Fruit fly (Drosophila melanogaster) whole organism, embryonic: ENCODE data around the gene CG10584.

Source experiments
- CG12769 ChIP-seq: fragments of 200-800 bp; sonication (Bioruptor generic); optimal IDR thresholded peaks from 2 replicates; lab custom pipeline; 2019; ENCODE audit warnings: missing biosample characterization, mild to moderate bottlenecking, missing genetic modification characterization, moderate library complexity
- CG16779 ChIP-seq: fragments of 200-800 bp; sonication (Bioruptor generic); IDR thresholded peaks from 2 replicates; pipeline ENCODE4 v1.3.6; 2022; ENCODE audit warnings: missing biosample characterization, missing genetic modification characterization
- CG9609 ChIP-seq: fragments of 200-800 bp; sonication (Bioruptor generic); optimal IDR thresholded peaks from 3 replicates; lab custom pipeline; 2016; ENCODE audit warnings: missing biosample characterization, missing genetic modification characterization
- ab ChIP-seq: fragments of 200-800 bp; sonication (Bioruptor generic); optimal IDR thresholded peaks from 2 replicates; lab custom pipeline; 2016; ENCODE audit warnings: missing biosample characterization, missing genetic modification characterization
- bsh ChIP-seq, 2 experiments: fragments of 200-800 bp; sonication (Bioruptor generic); optimal IDR thresholded peaks; 2 replicates each; lab custom pipeline; 2017 to 2018; ENCODE audit warnings: mild to moderate bottlenecking in 2 of 2, missing biosample characterization in 2 of 2, missing genetic modification characterization in 2 of 2, moderate library complexity in 1 of 2
- dpn ChIP-seq, 2 experiments: fragments of 200-800 bp; sonication (Bioruptor generic); optimal IDR thresholded peaks; 3 replicates each; lab custom pipeline; 2016; ENCODE audit warnings: missing biosample characterization in 2 of 2, missing genetic modification characterization in 2 of 2
- ind ChIP-seq: fragments of 200-800 bp; sonication (Bioruptor generic); optimal IDR thresholded peaks from 3 replicates; lab custom pipeline; 2016; ENCODE audit warnings: missing biosample characterization, missing genetic modification characterization

- TF ChIP-seq ab (GFP tag; lab: Kevin White, UChicago) (no peak), CG9609 (no peak), bsh (GFP tag; optimal IDR thresholded peaks at IDR 0.05; lab: Kevin White, UChicago) (no peak), dpn (GFP tag; optimal IDR thresholded peaks at IDR 0.05; lab: Kevin White, UChicago) (no peak), ind (GFP tag; lab: Kevin White, UChicago) (no peak), CG16779 (GFP tag; lab: Robert Waterston, UW) (no peak), CG12769 (tag; lab: Kevin White, UChicago) (no peak)
These were observed 22.8 kb downstream of the CG10584 start for dm6 chr3L:21008255-21008815.
